Worm (Caenorhabditis elegans) whole organism, L1 larva: ENCODE measurements around the gene C25E10.10.
A peak's percentile ranks its signal among the peaks of the same experiment; 100 is the strongest.

Source experiments
- C16A3.4 ChIP-seq: fragments of 150-350 bp; optimal IDR thresholded peaks from 2 replicates; lab custom pipeline; 2014; ENCODE audit warnings: missing biosample characterization, missing genetic modification characterization
- C34B4.2 ChIP-seq: sonication (generic microtip); optimal IDR thresholded peaks from 2 replicates; lab custom pipeline; 2017; ENCODE audit warnings: mild to moderate bottlenecking, missing genetic modification characterization, missing compliant biosample characterization
- aha-1 ChIP-seq: fragments of 150-350 bp; optimal IDR thresholded peaks from 2 replicates; lab custom pipeline; 2014; ENCODE audit warnings: missing biosample characterization, missing genetic modification characterization
- aly-2 ChIP-seq: fragments of 150-350 bp; optimal IDR thresholded peaks from 2 replicates; lab custom pipeline; 2014; ENCODE audit warnings: missing biosample characterization, missing genetic modification characterization
- blmp-1 ChIP-seq: fragments of 150-350 bp; optimal IDR thresholded peaks from 2 replicates; lab custom pipeline; 2014; ENCODE audit warnings: missing biosample characterization, missing genetic modification characterization
- ceh-63 ChIP-seq: fragments of 200-800 bp; sonication (Bioruptor generic); optimal IDR thresholded peaks from 2 replicates; lab custom pipeline; 2018; ENCODE audit warnings: mild to moderate bottlenecking, missing genetic modification characterization, missing compliant biosample characterization
- ceh-8 ChIP-seq: fragments of 200-800 bp; sonication (Bioruptor generic); optimal IDR thresholded peaks from 2 replicates; lab custom pipeline; 2018; ENCODE audit warnings: mild to moderate bottlenecking, missing genetic modification characterization, moderate library complexity, missing compliant biosample characterization
- ceh-90 ChIP-seq: sonication (generic microtip); optimal IDR thresholded peaks from 2 replicates; lab custom pipeline; 2016; ENCODE audit warnings: missing genetic modification characterization, missing compliant biosample characterization
- dsc-1 ChIP-seq: sonication (generic microtip); optimal IDR thresholded peaks from 2 replicates; lab custom pipeline; 2016; ENCODE audit warnings: mild to moderate bottlenecking, missing genetic modification characterization, missing compliant biosample characterization
- efl-3 ChIP-seq: fragments of 200-800 bp; sonication (Bioruptor generic); optimal IDR thresholded peaks from 2 replicates; lab custom pipeline; 2018; ENCODE audit warnings: mild to moderate bottlenecking, missing genetic modification characterization, missing compliant biosample characterization
- elt-3 ChIP-seq, 6 experiments: fragments of 150-350 bp in 1 of 6; sonication (generic microtip); optimal IDR thresholded peaks; 2 replicates each; lab custom pipeline; 2017 to 2018; ENCODE audit warnings: missing biosample characterization in 6 of 6, missing genetic modification characterization in 6 of 6, inconsistent platforms in 1 of 6
- ets-5 ChIP-seq: fragments of 200-800 bp; sonication (Bioruptor generic); IDR thresholded peaks from 2 replicates; pipeline ENCODE4 v1.3.6; 2022; ENCODE audit warnings: missing genetic modification characterization, missing compliant biosample characterization
- fkh-8 ChIP-seq: sonication (generic microtip); optimal IDR thresholded peaks from 2 replicates; lab custom pipeline; 2016; ENCODE audit warnings: mild to moderate bottlenecking, missing genetic modification characterization, missing compliant biosample characterization
- fos-1 ChIP-seq: fragments of 150-350 bp; optimal IDR thresholded peaks from 2 replicates; lab custom pipeline; 2014; ENCODE audit warnings: missing biosample characterization, missing genetic modification characterization
- hlh-17 ChIP-seq: fragments of 200-800 bp; sonication (Bioruptor generic); optimal IDR thresholded peaks from 2 replicates; lab custom pipeline; 2018; ENCODE audit warnings: missing genetic modification characterization, mild to moderate bottlenecking, missing compliant biosample characterization, moderate library complexity, borderline replicate concordance
- hlh-4 ChIP-seq: sonication (generic microtip); optimal IDR thresholded peaks from 2 replicates; lab custom pipeline; 2016; ENCODE audit warnings: mild to moderate bottlenecking, missing genetic modification characterization, missing compliant biosample characterization
- lin-35 ChIP-seq, 2 experiments: fragments of 150-350 bp; optimal IDR thresholded peaks; 2 replicates each; lab custom pipeline; 2014; ENCODE audit warnings: missing biosample characterization in 2 of 2, missing genetic modification characterization in 2 of 2, missing genetic modification reagents in 2 of 2
- lsy-2 ChIP-seq, 2 experiments: fragments of 150-350 bp; optimal IDR thresholded peaks; 2 replicates each; lab custom pipeline; 2014; ENCODE audit warnings: missing biosample characterization in 2 of 2, missing genetic modification characterization in 2 of 2
- mab-9 ChIP-seq: fragments of 200-800 bp; sonication (Bioruptor generic); IDR thresholded peaks from 2 replicates; pipeline ENCODE4 v1.3.6; 2022; ENCODE audit warnings: missing genetic modification reagents, missing genetic modification characterization, missing compliant biosample characterization
- mdl-1 ChIP-seq, 2 experiments: fragments of 150-350 bp; optimal IDR thresholded peaks; 2 replicates each; lab custom pipeline; 2014 to 2017; ENCODE audit warnings: missing biosample characterization in 2 of 2, missing genetic modification characterization in 2 of 2, inconsistent platforms in 1 of 2
- mef-2 ChIP-seq: fragments of 150-350 bp; optimal IDR thresholded peaks from 2 replicates; lab custom pipeline; 2014; ENCODE audit warnings: missing biosample characterization, missing genetic modification characterization
- mep-1 ChIP-seq: fragments of 150-350 bp; optimal IDR thresholded peaks from 2 replicates; lab custom pipeline; 2014; ENCODE audit warnings: missing biosample characterization, missing genetic modification characterization
- nhr-237 ChIP-seq: fragments of 150-350 bp; optimal IDR thresholded peaks from 2 replicates; lab custom pipeline; 2014; ENCODE audit warnings: missing biosample characterization, missing genetic modification characterization
- nhr-47 ChIP-seq: sonication (generic microtip); optimal IDR thresholded peaks from 2 replicates; lab custom pipeline; 2016; ENCODE audit warnings: mild to moderate bottlenecking, missing genetic modification characterization, moderate library complexity, missing compliant biosample characterization
- nhr-71 ChIP-seq: sonication (generic microtip); optimal IDR thresholded peaks from 2 replicates; lab custom pipeline; 2016; ENCODE audit warnings: mild to moderate bottlenecking, missing genetic modification characterization, moderate library complexity, missing compliant biosample characterization
- nhr-77 ChIP-seq: fragments of 150-350 bp; optimal IDR thresholded peaks from 2 replicates; lab custom pipeline; 2014; ENCODE audit warnings: missing biosample characterization, missing genetic modification characterization
- nhr-90 ChIP-seq: sonication (generic microtip); optimal IDR thresholded peaks from 2 replicates; lab custom pipeline; 2016; ENCODE audit warnings: mild to moderate bottlenecking, missing genetic modification characterization, missing compliant biosample characterization; ENCODE audit not compliant: poor library complexity
- pax-3 ChIP-seq: fragments of 200-800 bp; sonication (Bioruptor generic); optimal IDR thresholded peaks from 2 replicates; lab custom pipeline; 2018; ENCODE audit warnings: mild to moderate bottlenecking, missing genetic modification characterization, moderate library complexity, missing compliant biosample characterization
- rnt-1 ChIP-seq: sonication (generic microtip); optimal IDR thresholded peaks from 2 replicates; lab custom pipeline; 2016; ENCODE audit warnings: mild to moderate bottlenecking, missing genetic modification characterization, moderate library complexity, missing compliant biosample characterization
- snpc-4 ChIP-seq: fragments of 150-350 bp; optimal IDR thresholded peaks from 2 replicates; lab custom pipeline; 2014; ENCODE audit warnings: missing biosample characterization, missing genetic modification characterization
- sup-37 ChIP-seq: fragments of 200-800 bp; sonication (Bioruptor generic); optimal IDR thresholded peaks from 2 replicates; lab custom pipeline; 2018; ENCODE audit warnings: mild to moderate bottlenecking, missing genetic modification characterization, missing compliant biosample characterization
- swsn-7 ChIP-seq: sonication (generic microtip); optimal IDR thresholded peaks from 2 replicates; lab custom pipeline; 2016; ENCODE audit warnings: missing genetic modification characterization, missing compliant biosample characterization
- tbx-2 ChIP-seq: sonication (generic microtip); optimal IDR thresholded peaks from 2 replicates; lab custom pipeline; 2016; ENCODE audit warnings: missing genetic modification characterization, missing compliant biosample characterization
- tlp-1 ChIP-seq: fragments of 150-350 bp; optimal IDR thresholded peaks from 2 replicates; lab custom pipeline; 2014; ENCODE audit warnings: missing biosample characterization, missing genetic modification characterization
- unc-30 ChIP-seq: sonication (generic microtip); optimal IDR thresholded peaks from 2 replicates; lab custom pipeline; 2017; ENCODE audit warnings: missing biosample characterization, missing genetic modification characterization
- xbp-1 ChIP-seq: sonication (generic microtip); optimal IDR thresholded peaks from 2 replicates; lab custom pipeline; 2016; ENCODE audit warnings: missing genetic modification characterization, missing compliant biosample characterization
- zip-4 ChIP-seq: fragments of 200-800 bp; sonication (Bioruptor generic); optimal IDR thresholded peaks from 2 replicates; lab custom pipeline; 2018; ENCODE audit warnings: mild to moderate bottlenecking, missing genetic modification characterization, moderate library complexity, missing compliant biosample characterization

Gene C25E10.10

ce11 chrV:9074360-9074834, 18.2 kb upstream of the C25E10.10 start (continued):
- TF ChIP-seq aha-1 (tag; lab: Kevin White, UChicago) (no peak), xbp-1 (tag; lab: Kevin White, UChicago) (no peak), ets-5 (no peak), pax-3 (tag; lab: Kevin White, UChicago) (no peak), hlh-17 (no peak), rnt-1 (tag; lab: Kevin White, UChicago) (no peak), nhr-90 (tag; lab: Kevin White, UChicago) (peak; percentile 15), C16A3.4 (peak; percentile 31), ceh-90 (tag; lab: Kevin White, UChicago) (no peak), elt-3 (tag; optimal IDR thresholded peaks at IDR 0.05; lab: Kevin White, UChicago) (peak in 1 of 6 experiments; percentile 25), sup-37 (no peak), nhr-237 (tag; lab: Kevin White, UChicago) (no peak), mab-9 (GFP tag; lab: Robert Waterston, UW) (no peak), tbx-2 (tag; lab: Kevin White, UChicago) (peak; percentile 38), unc-30 (tag; lab: Kevin White, UChicago) (no peak), ceh-8 (GFP tag; lab: Kevin White, UChicago) (no peak), dsc-1 (tag; lab: Kevin White, UChicago) (no peak), mef-2 (no peak), nhr-47 (tag; lab: Kevin White, UChicago) (peak; percentile 19), nhr-77 (no peak), zip-4 (GFP tag; lab: Kevin White, UChicago) (no peak), ceh-63 (GFP tag; lab: Kevin White, UChicago) (no peak), C34B4.2 (tag; lab: Kevin White, UChicago) (no peak), blmp-1 (peak; percentile 30)

- peak in 1 of 2 experiments; percentile 12 for TF ChIP-seq lin-35 (GFP tag; optimal IDR thresholded peaks at IDR 0.05; lab: Kevin White, UChicago)
- no peak for TF ChIP-seq swsn-7 (tag; lab: Kevin White, UChicago)
- peak; percentile 14 for TF ChIP-seq tbx-2 (tag; lab: Kevin White, UChicago)
- TF ChIP-seq mdl-1 (tag; optimal IDR thresholded peaks at IDR 0.05; lab: Kevin White, UChicago), result peak in 1 of 2 experiments; percentile 22
- TF ChIP-seq mep-1 (tag; lab: Kevin White, UChicago), result no peak
- TF ChIP-seq lsy-2 (tag; optimal IDR thresholded peaks at IDR 0.05; lab: Kevin White, UChicago), result peak in 1 of 2 experiments; percentile 24
Observed at ce11 chrV:9073322-9074038, 17.3 kb upstream of the C25E10.10 start, which contains the start of gene oac-50. Gene oac-50, minus strand, starts transcription at chrV:9073540.

- TF ChIP-seq tbx-2 (tag; lab: Kevin White, UChicago) (no peak), mab-9 (GFP tag; lab: Robert Waterston, UW) (no peak), aly-2 (no peak), efl-3 (GFP tag; lab: Kevin White, UChicago) (no peak), snpc-4 (no peak), fos-1 (no peak), nhr-47 (tag; lab: Kevin White, UChicago) (no peak), nhr-71 (tag; lab: Kevin White, UChicago) (no peak), hlh-4 (tag; lab: Kevin White, UChicago) (no peak), fkh-8 (no peak)
Observed at ce11 chrV:9069680-9070079, 13.5 kb upstream of the C25E10.10 start, which contains the start of gene T27E4.5. Gene T27E4.5, minus strand, starts transcription at chrV:9069780.

ce11 chrV:9067678-9068077, 11.5 kb upstream of the C25E10.10 start, which contains the start of gene fip-2:
Gene fip-2, plus strand, starts transcription at chrV:9067978.
- TF ChIP-seq tlp-1 (tag; lab: Kevin White, UChicago), result no peak
